Fruit fly (Drosophila melanogaster) whole organism, embryonic: ENCODE data around the gene EloB.
A peak's percentile ranks its signal among the peaks of the same experiment; 100 is the strongest.

Source experiments
- Ada2b ChIP-seq: fragments of 200-800 bp; sonication (Bioruptor generic); IDR thresholded peaks from 2 replicates; pipeline ENCODE4 v1.3.6; 2022; ENCODE audit warnings: missing biosample characterization, missing genetic modification characterization
- Atf3 ChIP-seq: fragments of 200-800 bp; sonication (Bioruptor generic); optimal IDR thresholded peaks from 3 replicates; lab custom pipeline; 2016; ENCODE audit warnings: missing biosample characterization, missing genetic modification characterization
- CG10462 ChIP-seq: fragments of 200-800 bp; sonication (Bioruptor generic); optimal IDR thresholded peaks from 2 replicates; lab custom pipeline; 2016; ENCODE audit warnings: missing biosample characterization, missing genetic modification characterization
- CG11247 ChIP-seq: fragments of 200-800 bp; sonication (Bioruptor generic); IDR thresholded peaks from 2 replicates; pipeline ENCODE4 v1.3.6; 2022; ENCODE audit warnings: missing biosample characterization, missing genetic modification characterization
- CG11695 ChIP-seq: fragments of 200-800 bp; sonication (Bioruptor generic); IDR thresholded peaks from 3 replicates; pipeline ENCODE4 v1.3.6; 2022; ENCODE audit warnings: missing biosample characterization, missing genetic modification characterization
- CG14441 ChIP-seq: fragments of 200-800 bp; sonication (Bioruptor generic); IDR thresholded peaks from 2 replicates; pipeline ENCODE4 v1.3.6; 2022; ENCODE audit warnings: missing biosample characterization, missing genetic modification characterization
- CG14860 ChIP-seq: fragments of 200-800 bp; sonication (Bioruptor generic); IDR thresholded peaks from 3 replicates; pipeline ENCODE4 v1.3.6; 2022; ENCODE audit warnings: missing biosample characterization, missing genetic modification characterization; ENCODE audit not compliant: partially characterized antibody
- CG16815 ChIP-seq: fragments of 200-800 bp; sonication (Bioruptor generic); optimal IDR thresholded peaks from 3 replicates; lab custom pipeline; 2017; ENCODE audit warnings: missing biosample characterization, mild to moderate bottlenecking, missing genetic modification characterization
- CG18764 ChIP-seq: fragments of 200-800 bp; sonication (Bioruptor generic); optimal IDR thresholded peaks from 3 replicates; lab custom pipeline; 2016; ENCODE audit warnings: missing biosample characterization, missing genetic modification characterization
- CG3726 ChIP-seq: fragments of 200-800 bp; sonication (Bioruptor generic); IDR thresholded peaks from 3 replicates; pipeline ENCODE4, ENCODE4 v1.3.6; 2022; ENCODE audit warnings: missing biosample characterization, missing genetic modification characterization
- CG5180 ChIP-seq: fragments of 200-800 bp; sonication (Bioruptor generic); optimal IDR thresholded peaks from 3 replicates; lab custom pipeline; 2017; ENCODE audit warnings: missing biosample characterization, missing genetic modification characterization, mild to moderate bottlenecking, moderate library complexity, missing genetic modification reagents
- CG6689 ChIP-seq: fragments of 200-800 bp; sonication (Bioruptor generic); IDR thresholded peaks from 2 replicates; pipeline ENCODE4 v1.3.6; 2022; ENCODE audit warnings: missing biosample characterization, missing genetic modification characterization
- CG6854 ChIP-seq: fragments of 200-800 bp; sonication (Bioruptor generic); optimal IDR thresholded peaks from 3 replicates; lab custom pipeline; 2017; ENCODE audit warnings: missing biosample characterization, mild to moderate bottlenecking, missing genetic modification characterization
- CG7271 ChIP-seq: fragments of 200-800 bp; sonication (Bioruptor generic); optimal IDR thresholded peaks from 2 replicates; lab custom pipeline; 2018; ENCODE audit warnings: missing biosample characterization, mild to moderate bottlenecking, missing genetic modification characterization, moderate library complexity
- CG7372 ChIP-seq: fragments of 200-800 bp; sonication (Bioruptor generic); IDR thresholded peaks from 2 replicates; pipeline ENCODE4 v1.3.6; 2022; ENCODE audit warnings: missing biosample characterization, missing genetic modification characterization
- CG7839 ChIP-seq: fragments of 200-800 bp; sonication (Bioruptor generic); optimal IDR thresholded peaks from 3 replicates; lab custom pipeline; 2018; ENCODE audit warnings: missing biosample characterization, mild to moderate bottlenecking, missing genetic modification characterization, moderate library complexity
- CG7963 ChIP-seq: fragments of 200-800 bp; sonication (Bioruptor generic); IDR thresholded peaks from 3 replicates; pipeline ENCODE4 v1.3.6; 2022; ENCODE audit warnings: missing biosample characterization, missing genetic modification characterization; ENCODE audit not compliant: partially characterized antibody
- CG8290 ChIP-seq, 3 experiments: fragments of 200-800 bp; sonication (Bioruptor generic); optimal IDR thresholded peaks; 2 replicates each; lab custom pipeline; 2016 to 2019; ENCODE audit warnings: missing biosample characterization in 3 of 3, missing genetic modification characterization in 3 of 3, mild to moderate bottlenecking in 2 of 3, moderate library complexity in 1 of 3
- CG8478 ChIP-seq: fragments of >200 bp; optimal IDR thresholded peaks from 2 replicates; lab custom pipeline; 2018
- CoRest ChIP-seq: fragments of 200-800 bp; sonication (Bioruptor generic); optimal IDR thresholded peaks from 3 replicates; lab custom pipeline; 2018; ENCODE audit warnings: missing biosample characterization, mild to moderate bottlenecking, missing genetic modification characterization, moderate library complexity
- Dek ChIP-seq: fragments of 200-800 bp; sonication (Bioruptor generic); optimal IDR thresholded peaks from 3 replicates; lab custom pipeline; 2019; ENCODE audit warnings: missing biosample characterization, mild to moderate bottlenecking, missing genetic modification characterization, moderate library complexity
- Dref ChIP-seq: fragments of 200-800 bp; sonication (Bioruptor generic); IDR thresholded peaks from 2 replicates; pipeline ENCODE4 v1.3.6; 2022; ENCODE audit warnings: missing biosample characterization, missing genetic modification characterization
- Eip74EF ChIP-seq, 2 experiments: fragments of 200-800 bp in 1 of 2; fragments of >200 bp in 1 of 2; sonication (Bioruptor generic) in 1 of 2; optimal IDR thresholded peaks; 2 replicates each; lab custom pipeline; 2017 to 2019; ENCODE audit warnings: missing biosample characterization in 2 of 2, missing genetic modification characterization in 2 of 2, mild to moderate bottlenecking in 1 of 2, moderate library complexity in 1 of 2
- Fer1 ChIP-seq: fragments of 200-800 bp; sonication (Bioruptor generic); optimal IDR thresholded peaks from 2 replicates; lab custom pipeline; 2017; ENCODE audit warnings: missing biosample characterization, mild to moderate bottlenecking, missing genetic modification characterization
- Myb ChIP-seq: fragments of 200-800 bp; sonication (Bioruptor generic); optimal IDR thresholded peaks from 2 replicates; lab custom pipeline; 2016; ENCODE audit warnings: missing biosample characterization, missing genetic modification characterization
- NK7.1 ChIP-seq: fragments of 200-800 bp; sonication (Bioruptor generic); optimal IDR thresholded peaks from 3 replicates; lab custom pipeline; 2016; ENCODE audit warnings: missing biosample characterization, missing genetic modification characterization
- NfI ChIP-seq: fragments of 200-800 bp; sonication (Bioruptor generic); optimal IDR thresholded peaks from 3 replicates; lab custom pipeline; 2018; ENCODE audit warnings: missing biosample characterization, mild to moderate bottlenecking, missing genetic modification characterization, moderate library complexity
- Spps ChIP-seq: fragments of 200-800 bp; sonication (Bioruptor generic); optimal IDR thresholded peaks from 2 replicates; lab custom pipeline; 2018; ENCODE audit warnings: missing biosample characterization, mild to moderate bottlenecking, missing genetic modification characterization
- cato ChIP-seq: fragments of 200-800 bp; sonication (Bioruptor generic); optimal IDR thresholded peaks from 2 replicates; lab custom pipeline; 2016; ENCODE audit warnings: missing biosample characterization, missing genetic modification characterization, borderline replicate concordance
- chinmo ChIP-seq: fragments of 200-800 bp; sonication (Bioruptor generic); IDR thresholded peaks from 4 replicates; pipeline ENCODE4 v1.3.6; 2022; ENCODE audit warnings: missing biosample characterization, missing genetic modification characterization; ENCODE audit not compliant: partially characterized antibody
- crol ChIP-seq: fragments of 200-800 bp; sonication (Bioruptor generic); IDR thresholded peaks from 2 replicates; pipeline ENCODE4 v1.3.6; 2022; ENCODE audit warnings: missing biosample characterization, missing genetic modification characterization
- danr ChIP-seq: fragments of 200-800 bp; sonication (Bioruptor generic); IDR thresholded peaks from 2 replicates; pipeline ENCODE4 v1.3.6; 2022; ENCODE audit warnings: missing biosample characterization, missing genetic modification characterization
- dm ChIP-seq: fragments of 200-800 bp; sonication (Bioruptor generic); optimal IDR thresholded peaks from 3 replicates; lab custom pipeline; 2016; ENCODE audit warnings: missing biosample characterization, missing genetic modification characterization
- fd64A ChIP-seq: fragments of 200-800 bp; sonication (Bioruptor generic); optimal IDR thresholded peaks from 3 replicates; lab custom pipeline; 2018; ENCODE audit warnings: missing biosample characterization, mild to moderate bottlenecking, missing genetic modification characterization
- fu2 ChIP-seq: fragments of 200-800 bp; sonication (Bioruptor generic); optimal IDR thresholded peaks from 2 replicates; lab custom pipeline; 2016; ENCODE audit warnings: missing biosample characterization, missing genetic modification characterization
- gce ChIP-seq: fragments of 200-800 bp; sonication (Bioruptor generic); IDR thresholded peaks from 3 replicates; pipeline ENCODE4 v1.3.6; 2022; ENCODE audit warnings: missing biosample characterization, missing genetic modification characterization
- gcm ChIP-seq: fragments of 200-800 bp; sonication (Bioruptor generic); optimal IDR thresholded peaks from 2 replicates; lab custom pipeline; 2019; ENCODE audit warnings: missing biosample characterization, mild to moderate bottlenecking, missing genetic modification characterization, moderate library complexity
- klu ChIP-seq: fragments of 200-800 bp; sonication (Bioruptor generic); IDR thresholded peaks from 2 replicates; pipeline ENCODE4 v1.3.6; 2022; ENCODE audit warnings: missing biosample characterization, missing genetic modification characterization
- lilli ChIP-seq: fragments of 200-800 bp; sonication (Bioruptor generic); optimal IDR thresholded peaks from 3 replicates; lab custom pipeline; 2016; ENCODE audit warnings: missing biosample characterization, missing genetic modification characterization
- nau ChIP-seq: fragments of 200-800 bp; sonication (Bioruptor generic); optimal IDR thresholded peaks from 3 replicates; lab custom pipeline; 2017; ENCODE audit warnings: missing biosample characterization, mild to moderate bottlenecking, missing genetic modification characterization, missing genetic modification reagents
- pfk ChIP-seq: fragments of 200-800 bp; sonication (Bioruptor generic); optimal IDR thresholded peaks from 2 replicates; lab custom pipeline; 2018; ENCODE audit warnings: missing biosample characterization, mild to moderate bottlenecking, missing genetic modification characterization, moderate library complexity
- sc ChIP-seq, 3 experiments: fragments of >200 bp in 2 of 3; fragments of 200-800 bp in 1 of 3; sonication (Bioruptor generic) in 1 of 3; optimal IDR thresholded peaks; 2 replicates in 2 of 3; 3 replicates in 1 of 3; lab custom pipeline; 2017; ENCODE audit warnings: mild to moderate bottlenecking in 1 of 3, missing biosample characterization in 1 of 3, missing genetic modification characterization in 1 of 3, missing genetic modification reagents in 1 of 3
- schlank ChIP-seq: fragments of 200-800 bp; sonication (Bioruptor generic); optimal IDR thresholded peaks from 2 replicates; lab custom pipeline; 2018; ENCODE audit warnings: missing biosample characterization, mild to moderate bottlenecking, missing genetic modification characterization
- sisA ChIP-seq: fragments of 200-800 bp; sonication (Bioruptor generic); IDR thresholded peaks from 2 replicates; pipeline ENCODE4 v1.3.6; 2022; ENCODE audit warnings: missing biosample characterization, missing genetic modification characterization
- sr ChIP-seq: fragments of 200-800 bp; sonication (Bioruptor generic); IDR thresholded peaks from 3 replicates; pipeline ENCODE4 v1.3.6; 2022; ENCODE audit warnings: missing biosample characterization, missing genetic modification characterization
- ssp ChIP-seq: fragments of 200-800 bp; sonication (Bioruptor generic); IDR thresholded peaks from 2 replicates; pipeline ENCODE4 v1.3.6; 2022; ENCODE audit warnings: missing biosample characterization, missing genetic modification characterization
- trh ChIP-seq: fragments of 200-800 bp; sonication (Bioruptor generic); optimal IDR thresholded peaks from 2 replicates; lab custom pipeline; 2016; ENCODE audit warnings: missing biosample characterization, missing genetic modification characterization
- usp ChIP-seq: fragments of >200 bp; optimal IDR thresholded peaks from 2 replicates; lab custom pipeline; 2017; ENCODE audit warnings: missing biosample characterization, missing genetic modification characterization

Gene EloB

dm6 chr3R:20550632-20551486, 28.8 kb downstream of the EloB start (continued):
- TF ChIP-seq schlank (tag; lab: Kevin White, UChicago) (peak; percentile 91), nau (peak; percentile 91), danr (no peak), CG16815 (GFP tag; lab: Kevin White, UChicago) (no peak), NfI (peak; percentile 74), CG18764 (GFP tag; lab: Kevin White, UChicago) (peak; percentile 49), sc (optimal IDR thresholded peaks at IDR 0.05; lab: Kevin White, UChicago) (no peak), sc (GFP tag; optimal IDR thresholded peaks at IDR 0.05; lab: Kevin White, UChicago) (peak; percentile 57), usp (no peak), NK7.1 (GFP tag; lab: Kevin White, UChicago) (peak; percentile 4), CG10462 (GFP tag; lab: Kevin White, UChicago) (peak; percentile 30), crol (GFP tag; lab: Robert Waterston, UW) (no peak; the same call in 1 of the 2 replicates), CG7963 (peak; percentile 96), dm (peak; percentile 53), Spps (peak; percentile 79), Dref (GFP tag; lab: Robert Waterston, UW) (peak; percentile 79), CoRest (peak; percentile 8), gce (GFP tag; lab: Robert Waterston, UW) (peak; percentile 65; the same call in 1 of the 3 replicates), CG6854 (GFP tag; lab: Kevin White, UChicago) (peak; percentile 78), CG8478 (no peak), CG14860 (GFP tag; lab: Robert Waterston, UW) (peak; percentile 92), gcm (GFP tag; lab: Kevin White, UChicago) (peak; percentile 81), pfk (GFP tag; lab: Kevin White, UChicago) (peak; percentile 76), CG7372 (GFP tag; lab: Robert Waterston, UW) (no peak), CG11247 (GFP tag; lab: Robert Waterston, UW) (peak; percentile 9; the same call in 1 of the 2 replicates), chinmo (peak; percentile 98), lilli (GFP tag; lab: Kevin White, UChicago) (no peak), sr (peak; percentile 89), fd64A (peak; percentile 96), CG14441 (peak; percentile 25; the same call in 1 of the 2 replicates), Ada2b (GFP tag; lab: Robert Waterston, UW) (no peak), CG11695 (GFP tag; lab: Robert Waterston, UW) (peak; percentile 71), Dek (tag; lab: Kevin White, UChicago) (peak; percentile 58), ssp (no peak; the same call in 1 of the 2 replicates), CG5180 (GFP tag; lab: Kevin White, UChicago) (peak; percentile 90), trh (no peak), sisA (GFP tag; lab: Robert Waterston, UW) (no peak), klu (GFP tag; lab: Robert Waterston, UW) (no peak), fu2 (GFP tag; lab: Kevin White, UChicago) (peak; percentile 17), CG7271 (tag; lab: Kevin White, UChicago) (peak; percentile 69), CG3726 (GFP tag; lab: Robert Waterston, UW) (no peak; the same call in 2 of the 3 replicates), Eip74EF (GFP tag; optimal IDR thresholded peaks at IDR 0.05; lab: Kevin White, UChicago) (peak in 1 of 2 experiments; percentile 67), CG6689 (GFP tag; lab: Robert Waterston, UW) (peak; percentile 24; the same call in 1 of the 2 replicates), CG7839 (peak; percentile 39), cato (GFP tag; lab: Kevin White, UChicago) (no peak), Atf3 (GFP tag; lab: Kevin White, UChicago) (peak; percentile 0), CG8290 (GFP tag; optimal IDR thresholded peaks at IDR 0.05; lab: Kevin White, UChicago) (no peak), CG8290 (tag; optimal IDR thresholded peaks at IDR 0.05; lab: Kevin White, UChicago) (peak; percentile 92 to 96), Fer1 (GFP tag; lab: Kevin White, UChicago) (peak; percentile 91), Myb (GFP tag; lab: Kevin White, UChicago) (peak; percentile 60)
